Fruit fly (Drosophila melanogaster): Measurements from ENCODE around the gene S.

DNA sequence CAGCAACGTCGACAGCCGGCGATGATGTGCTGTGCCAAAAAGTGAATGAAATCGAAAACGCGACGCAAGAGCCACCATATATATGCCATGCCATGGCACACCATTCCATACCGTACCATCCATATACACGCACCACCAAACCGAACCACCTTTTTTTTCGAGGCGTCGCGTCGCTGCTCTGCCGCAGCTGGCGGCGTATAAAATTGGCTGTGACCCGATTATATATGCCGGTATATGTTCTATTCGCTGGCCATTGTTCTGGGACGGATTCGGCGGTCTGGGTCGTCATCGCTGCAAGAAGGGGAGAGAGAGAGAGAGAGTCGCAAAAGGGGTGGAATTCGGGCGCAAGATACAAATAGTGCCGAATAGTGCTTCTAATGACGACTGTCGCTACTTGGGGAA is 69.8 kb downstream of the S start:
- TF ChIP-seq EcR (GFP tag; optimal IDR thresholded peaks at IDR 0.05) (no peak), psq (optimal IDR thresholded peaks at IDR 0.05) (no peak)
